Fruit fly (Drosophila melanogaster): ENCODE results near the gene CG10068.
A peak's percentile ranks its signal among the peaks of the same experiment; 100 is the strongest.

dm6 chr3R:7086377-7087200 is 41.2 kb downstream of the CG10068 start, which contains the start of gene alphaTub84B:
- TF ChIP-seq CG8478 (optimal IDR thresholded peaks at IDR 0.05) (no peak), CTCF (optimal IDR thresholded peaks at IDR 0.05) (peak; percentile 49 to 59)

Measured in S2 (cell line).